Worm (Caenorhabditis elegans) whole organism, L4 larva: Measurements from ENCODE around the gene egl-19.

Source experiments
- daf-19 ChIP-seq: fragments of 200-800 bp; sonication (Bioruptor generic); conservative IDR thresholded peaks from 2 replicates; pipeline ENCODE4 v1.3.6; 2022; ENCODE audit warnings: missing genetic modification characterization, missing compliant biosample characterization
- lin-39 ChIP-seq: fragments of 150-350 bp; optimal IDR thresholded peaks from 2 replicates; lab custom pipeline; 2014; ENCODE audit warnings: missing biosample characterization, missing genetic modification reagents, missing genetic modification characterization
- nhr-10 ChIP-seq: fragments of 150-350 bp; optimal IDR thresholded peaks from 2 replicates; lab custom pipeline; 2014; ENCODE audit warnings: missing biosample characterization, missing genetic modification characterization
- pqm-1 ChIP-seq: sonication (generic microtip); optimal IDR thresholded peaks from 2 replicates; lab custom pipeline; 2017; ENCODE audit warnings: missing biosample characterization, missing genetic modification characterization
- tag-97 ChIP-seq: fragments of 200-800 bp; sonication (Bioruptor generic); IDR thresholded peaks from 2 replicates; pipeline ENCODE4 v1.3.6; 2022; ENCODE audit warnings: missing genetic modification characterization, missing compliant biosample characterization
- zag-1 ChIP-seq: fragments of 150-350 bp; optimal IDR thresholded peaks from 2 replicates; lab custom pipeline; 2014; ENCODE audit warnings: missing biosample characterization, missing genetic modification characterization
- ztf-11 ChIP-seq: fragments of 150-350 bp; optimal IDR thresholded peaks from 2 replicates; lab custom pipeline; 2014; ENCODE audit warnings: missing biosample characterization, missing genetic modification characterization

- TF ChIP-seq nhr-10 (tag; lab: Kevin White, UChicago) (no peak), lin-39 (tag; lab: Kevin White, UChicago) (no peak), ztf-11 (tag; lab: Kevin White, UChicago) (no peak), zag-1 (tag; lab: Kevin White, UChicago) (no peak), daf-19 (GFP tag; lab: Robert Waterston, UW) (no peak), tag-97 (GFP tag; lab: Robert Waterston, UW) (no peak), pqm-1 (tag; lab: Kevin White, UChicago) (no peak)
Measured at ce11 chrIV:7445236-7445635, 39.9 kb downstream of the egl-19 start, which contains the start of gene valv-1.
